Worm (Caenorhabditis elegans) whole organism, dauer: ENCODE results near the gene T08G5.2.
"Not testable (repeated sequence)": the region's sequence is repeated elsewhere in the genome, so short reads cannot be mapped to it uniquely, and the experiment has no call there.

Experiments used
- unc-62 ChIP-seq: sonication (generic microtip); optimal IDR thresholded peaks from 2 replicates; lab custom pipeline; 2017; ENCODE audit warnings: missing biosample characterization, missing genetic modification reagents, missing genetic modification characterization

The T08G5.2 gene

DNA sequence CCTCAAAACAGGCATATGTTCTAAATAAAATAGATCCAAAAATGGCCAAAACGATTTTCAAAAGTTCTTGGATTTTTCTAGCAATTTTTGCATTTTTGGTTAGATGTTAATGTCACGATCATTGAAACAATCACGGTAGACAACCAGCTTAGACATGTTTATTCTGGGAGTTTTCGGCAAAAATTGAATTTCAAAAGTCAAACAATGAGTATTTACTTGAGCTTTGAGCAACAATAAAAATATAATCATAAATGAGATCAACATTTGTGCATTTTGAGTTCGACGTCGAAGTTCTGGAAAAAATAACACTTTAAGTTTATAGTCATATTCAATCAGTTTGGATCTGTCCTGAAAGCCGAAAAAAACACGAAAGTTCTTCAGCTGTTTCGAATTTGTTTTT, at the start of gene T08G5.2:
Gene T08G5.2, minus strand, starts transcription at position 101 of the 400 bp plus-strand sequence.
- TF ChIP-seq unc-62: no peak

DNA sequence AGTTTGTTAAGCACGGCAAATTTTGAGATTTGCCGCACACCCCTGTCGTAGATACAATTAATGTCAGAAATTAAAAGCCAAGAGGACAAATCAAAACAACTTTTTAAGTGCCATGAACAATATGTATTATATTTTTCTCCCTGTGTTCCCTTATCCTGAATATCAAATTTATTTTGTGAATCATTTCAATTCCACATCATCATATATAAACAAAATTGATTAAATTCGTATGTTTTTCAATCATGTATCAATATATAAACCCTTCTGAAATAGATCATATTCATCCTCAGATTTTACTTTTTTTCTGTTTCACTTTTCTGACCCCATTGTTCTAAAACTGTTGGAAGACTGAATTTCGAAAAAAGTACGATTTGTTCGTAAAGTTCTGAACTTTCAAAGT, 48.1 kb upstream of the T08G5.2 start, which contains the start of gene D1086.11:
Gene D1086.11, plus strand, starts transcription at position 301 of the 400 bp plus-strand sequence.
- TF ChIP-seq unc-62: no peak

DNA sequence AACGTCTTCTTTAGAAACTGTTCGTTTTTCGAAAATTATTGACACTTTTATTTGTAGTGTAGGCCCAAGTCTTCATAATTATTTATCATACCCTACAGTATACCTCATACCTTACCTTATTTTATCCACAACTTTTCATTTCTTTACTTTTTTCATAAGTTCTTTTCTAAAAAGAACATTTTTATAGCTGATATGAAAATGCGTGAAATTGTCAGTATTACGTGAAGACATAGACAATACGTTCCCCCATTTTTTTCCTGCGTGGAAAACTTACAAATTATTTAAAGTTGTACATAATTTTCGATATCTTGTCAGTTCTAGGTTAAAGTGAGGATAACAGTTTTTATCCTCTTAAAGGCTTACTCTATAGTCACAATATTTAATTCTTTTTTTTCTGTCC, 43.8 kb upstream of the T08G5.2 start:
- TF ChIP-seq unc-62: no peak

DNA sequence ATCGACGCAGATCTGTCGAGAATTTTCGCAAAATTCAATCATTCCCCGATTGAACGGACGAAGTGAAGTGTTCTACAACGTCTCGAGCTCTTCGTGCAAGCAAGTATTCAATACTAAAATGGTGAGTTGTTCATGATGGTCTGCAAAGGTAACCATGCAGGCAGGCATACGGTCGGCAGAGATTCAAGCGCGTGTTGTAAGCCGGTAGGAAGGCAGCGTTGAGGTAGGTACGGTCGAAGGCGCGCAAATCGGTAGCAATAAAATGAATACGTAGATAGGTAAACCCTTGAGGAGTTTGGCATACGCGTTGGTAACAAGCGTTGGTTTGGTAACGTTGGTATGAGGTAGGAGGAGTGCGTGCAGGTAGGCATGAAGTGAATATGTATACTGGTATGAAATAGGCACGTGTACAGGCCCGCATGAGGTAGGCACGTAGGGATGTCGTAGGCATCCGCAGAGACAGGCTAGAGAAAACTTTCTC, 41.8 kb upstream of the T08G5.2 start, which contains the start of gene D1086.17:
Gene D1086.17, plus strand, starts transcription at position 51 of the 481 bp plus-strand sequence.
- TF ChIP-seq unc-62: no peak

DNA sequence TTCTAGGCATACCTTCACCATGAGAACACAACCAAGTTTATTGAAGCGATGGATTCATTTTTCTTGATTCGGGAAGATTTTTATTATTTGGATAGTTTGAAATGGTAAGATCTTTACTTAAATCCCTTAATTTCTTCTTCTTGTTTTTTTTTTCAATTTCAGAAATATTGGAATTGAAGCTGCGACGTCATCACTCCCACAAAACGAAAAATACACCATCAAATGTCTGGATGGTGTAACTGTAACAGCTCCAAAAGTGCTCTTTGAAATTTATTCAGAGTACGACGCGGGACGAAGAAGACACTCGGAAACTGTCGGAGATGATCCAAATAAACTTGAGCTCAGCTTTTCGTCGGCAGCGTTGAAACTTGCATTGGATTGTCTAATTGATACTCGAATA, 38.3 kb upstream of the T08G5.2 start, which contains the start of gene D1086.21:
Gene D1086.21, plus strand, starts transcription at position 301 of the 400 bp plus-strand sequence.
- no peak for TF ChIP-seq unc-62

DNA sequence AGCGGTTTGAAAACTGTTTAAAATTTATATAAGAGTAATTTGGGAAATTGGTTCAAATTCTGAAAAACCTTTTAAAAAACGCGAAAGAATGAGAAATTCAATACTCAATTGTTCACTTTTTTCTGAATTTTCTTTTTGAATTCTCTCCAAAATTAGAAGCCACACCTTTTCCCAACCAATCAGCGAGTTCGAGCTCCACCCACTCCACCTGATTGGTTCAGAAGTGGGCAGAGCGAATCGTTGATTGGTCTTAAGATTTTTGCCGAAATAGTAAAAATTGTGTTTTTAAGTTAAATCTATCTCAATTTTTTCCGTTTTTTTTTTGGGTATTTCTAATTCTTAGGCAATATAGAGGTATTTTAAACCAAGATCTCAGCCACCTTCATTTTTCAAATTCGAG, 37.9 kb upstream of the T08G5.2 start:
- TF ChIP-seq unc-62: no peak

DNA sequence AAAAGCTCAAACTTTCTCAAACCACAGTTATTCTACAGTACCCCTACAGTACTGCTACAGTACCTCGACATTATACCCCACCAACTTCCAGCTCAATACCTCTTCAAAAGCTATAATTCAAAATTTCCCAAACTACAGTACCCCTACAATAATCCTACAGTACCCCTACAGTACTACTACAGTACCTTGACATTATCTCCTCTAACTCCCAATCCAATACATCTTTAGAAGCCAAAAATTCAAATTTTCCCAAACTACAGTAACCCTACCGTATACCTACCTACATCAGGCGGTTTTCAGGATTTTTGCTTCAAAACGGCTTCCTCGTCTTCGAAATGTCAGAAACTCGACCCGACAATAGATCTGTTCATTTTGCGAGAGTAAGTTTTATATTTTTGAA, 31.4 kb upstream of the T08G5.2 start, which contains the start of gene F58D12.3:
Gene F58D12.3, plus strand, starts transcription at position 301 of the 400 bp plus-strand sequence.
- TF ChIP-seq unc-62: no peak

DNA sequence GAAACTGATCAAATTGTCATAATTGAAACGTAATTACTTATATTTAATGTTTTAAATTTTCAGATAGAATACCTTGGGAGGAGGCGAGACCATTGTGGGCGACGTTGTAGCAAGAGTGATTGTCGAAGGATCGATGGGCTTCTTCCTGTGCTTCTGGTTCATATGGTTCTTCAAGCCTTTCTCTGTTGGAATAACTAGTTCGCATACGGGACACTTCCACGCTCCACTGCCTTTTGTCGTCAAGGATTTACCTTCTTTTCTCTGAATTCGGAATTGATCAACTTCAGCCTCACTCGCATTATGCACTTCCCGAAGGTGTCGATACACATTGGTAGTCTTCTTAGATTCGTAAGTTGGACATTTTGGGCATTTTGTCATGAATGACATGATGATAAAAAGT, 23.2 kb upstream of the T08G5.2 start, which contains the start of gene F58D12.1:
Gene F58D12.1, plus strand, starts transcription at position 301 of the 400 bp plus-strand sequence.
- not testable (repeated sequence) for TF ChIP-seq unc-62

DNA sequence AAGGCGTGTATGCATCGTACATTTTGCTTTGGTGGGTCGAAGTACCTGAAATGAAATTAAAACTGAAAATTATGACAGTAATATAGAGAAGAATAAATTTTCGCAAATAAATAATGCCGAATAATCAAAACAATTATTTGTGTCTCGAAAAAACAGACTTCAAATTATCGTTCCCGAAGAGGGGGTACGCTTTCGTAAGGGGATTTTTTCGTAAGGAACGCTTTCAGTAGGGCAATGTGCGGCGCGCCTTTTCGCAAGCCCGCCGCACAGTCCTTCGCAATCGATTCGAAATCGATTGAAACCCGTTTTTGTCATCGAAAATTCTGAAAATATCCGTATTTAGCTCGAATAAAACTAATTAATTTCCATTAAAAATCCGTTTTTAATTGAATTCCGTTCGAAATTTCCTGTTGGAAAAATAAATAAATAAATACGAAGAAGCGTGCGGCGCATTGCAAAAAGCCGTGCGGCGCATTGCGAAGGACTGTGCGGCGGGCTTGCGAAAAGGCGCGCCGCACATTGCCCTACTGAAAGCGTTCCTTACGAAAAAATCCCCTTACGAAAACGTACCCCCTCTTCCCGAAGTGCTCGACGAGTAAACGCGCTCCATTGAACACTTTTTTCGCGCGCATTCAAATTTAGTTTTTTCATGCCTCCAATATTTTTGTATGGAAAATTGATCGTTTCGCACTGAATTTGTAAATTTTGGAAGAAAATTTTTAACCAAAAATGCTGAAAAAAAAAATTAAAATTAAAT, 12.4 kb upstream of the T08G5.2 start, which contains the start of gene vps-39:
Gene vps-39, minus strand, starts transcription at position 51 of the 757 bp plus-strand sequence.
- not testable (repeated sequence) for TF ChIP-seq unc-62

DNA sequence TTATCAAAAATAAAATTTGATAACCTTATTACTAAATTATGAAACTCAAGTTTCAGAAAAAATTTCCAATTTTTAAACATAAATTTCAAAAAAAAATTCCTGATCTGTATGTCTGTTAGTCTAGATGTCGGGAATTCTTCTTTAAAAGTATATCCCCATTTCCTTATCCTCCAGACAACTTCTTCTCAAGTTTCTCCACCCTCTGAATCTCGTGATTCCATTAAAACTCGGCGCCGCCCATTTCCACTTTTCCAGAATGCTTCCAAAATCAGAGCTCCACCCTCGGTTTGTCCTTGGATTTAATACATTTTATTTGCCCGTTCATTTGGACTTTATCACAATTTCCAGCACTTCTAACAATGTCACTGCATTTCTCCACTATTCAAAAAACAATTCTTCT, 7.6 kb upstream of the T08G5.2 start, which contains the start of gene ins-10:
Gene ins-10, plus strand, starts transcription at position 301 of the 400 bp plus-strand sequence.
- no peak for TF ChIP-seq unc-62

DNA sequence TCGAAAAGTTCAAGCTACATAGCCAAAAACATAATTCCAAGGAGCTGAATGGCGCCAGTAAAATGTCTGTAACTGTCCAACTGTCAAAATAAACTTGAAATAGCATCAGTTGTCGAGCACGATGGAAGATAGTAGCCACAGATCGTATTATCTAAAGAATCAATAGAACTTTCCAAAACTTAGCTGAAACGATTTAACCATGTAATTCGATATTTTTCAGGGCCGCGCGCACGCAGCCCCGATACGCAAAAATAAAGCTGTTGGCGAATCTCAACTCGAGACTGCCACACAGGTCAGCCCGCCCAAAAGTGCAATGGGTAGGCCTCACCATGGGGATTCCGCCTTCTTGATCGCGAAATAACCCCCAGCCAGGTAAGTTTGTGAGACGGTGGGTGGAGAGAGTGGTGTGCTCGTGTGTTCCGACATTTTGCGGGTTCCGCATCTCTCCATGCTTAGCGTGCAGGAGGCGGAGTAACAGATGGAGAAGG, 2.2 kb upstream of the T08G5.2 start:
- no peak for TF ChIP-seq unc-62

DNA sequence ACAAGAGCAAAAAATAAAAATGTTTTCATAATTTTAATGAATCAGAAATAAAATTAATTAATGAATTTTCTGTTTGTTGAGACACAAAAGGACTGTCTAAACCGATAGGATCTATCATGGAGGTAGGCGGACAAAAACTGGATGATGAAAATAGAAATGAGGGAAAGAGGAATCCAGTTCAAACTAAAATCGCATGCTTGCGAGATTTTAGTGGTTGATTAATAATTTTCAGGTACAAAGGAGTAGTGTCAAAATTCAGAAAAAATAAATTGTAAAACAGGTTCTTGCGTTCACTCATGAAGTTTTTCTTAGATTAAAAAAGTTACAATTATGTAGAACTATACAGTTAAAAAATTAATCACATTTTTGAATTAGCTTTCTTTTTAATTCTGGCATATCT, 1.3 kb upstream of the T08G5.2 start, which contains the start of gene T08G5.3:
Gene T08G5.3, minus strand, starts transcription at position 101 of the 400 bp plus-strand sequence.
- TF ChIP-seq unc-62: no peak

DNA sequence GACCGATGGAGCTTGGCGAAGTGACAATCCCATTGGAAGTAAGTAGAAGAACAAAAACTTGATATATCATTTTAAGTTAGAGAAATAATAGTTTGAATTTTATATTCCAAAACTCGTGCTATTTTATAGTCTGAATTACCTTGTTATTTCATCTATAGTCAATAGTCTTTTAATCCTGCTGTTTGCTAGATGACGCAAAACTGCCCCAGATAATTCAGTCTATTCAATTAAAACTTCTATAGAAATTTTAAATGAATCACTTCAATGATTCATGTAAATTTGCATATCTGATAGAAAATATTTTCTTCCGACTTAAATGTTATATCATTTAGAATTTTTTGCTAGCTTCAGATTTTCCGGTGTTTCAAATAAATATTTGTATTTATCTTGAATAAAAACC, 3.0 kb downstream of the T08G5.2 start, which contains the start of gene T08G5.15:
Gene T08G5.15, minus strand, starts transcription at position 101 of the 400 bp plus-strand sequence.
- no peak for TF ChIP-seq unc-62

DNA sequence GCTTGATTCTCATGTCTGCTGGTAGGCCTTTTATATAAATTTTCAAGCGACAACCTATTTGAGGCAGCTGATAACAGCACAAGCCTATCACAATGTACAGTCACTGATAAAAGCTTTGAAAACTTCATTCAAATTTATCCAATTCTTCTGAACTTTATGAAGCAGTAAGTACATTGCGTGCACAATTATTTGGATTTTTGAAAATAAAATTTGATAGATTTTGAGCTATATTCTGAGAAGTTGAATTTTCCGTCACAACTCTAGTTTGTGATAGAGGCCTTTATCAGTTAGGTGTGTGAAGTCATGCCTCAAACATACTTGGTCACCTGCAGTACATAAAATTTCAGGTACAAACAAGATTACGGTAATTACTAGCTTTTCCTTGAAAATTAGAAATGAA, 7.5 kb downstream of the T08G5.2 start, which contains the start of the genes mtl-2 and T08G5.1:
Gene mtl-2, minus strand, starts transcription at position 34 of the 400 bp plus-strand sequence.
Gene T08G5.1, plus strand, starts transcription at position 127 of the 400 bp plus-strand sequence.
- TF ChIP-seq unc-62: no peak

DNA sequence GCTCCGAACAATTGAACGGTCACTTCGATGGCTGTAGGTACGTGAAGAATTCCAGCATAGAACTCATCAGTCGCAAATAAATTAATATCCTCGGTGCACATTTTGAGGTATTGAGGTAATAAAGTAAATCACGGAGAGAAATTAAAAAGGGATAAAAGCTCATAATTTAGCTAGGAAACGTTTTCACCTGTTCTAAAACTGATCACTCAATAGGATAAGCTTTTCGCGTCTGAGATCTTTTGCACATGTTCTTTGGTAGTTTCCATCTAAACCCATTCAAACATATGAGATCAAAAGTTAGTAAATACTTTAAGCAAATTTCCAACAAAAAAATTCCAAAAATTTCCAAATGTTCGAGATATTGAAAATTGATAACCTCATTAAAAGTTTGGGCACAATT, 8.6 kb downstream of the T08G5.2 start, which contains the start of gene srh-308:
Gene srh-308, minus strand, starts transcription at position 101 of the 400 bp plus-strand sequence.
- TF ChIP-seq unc-62: no peak

DNA sequence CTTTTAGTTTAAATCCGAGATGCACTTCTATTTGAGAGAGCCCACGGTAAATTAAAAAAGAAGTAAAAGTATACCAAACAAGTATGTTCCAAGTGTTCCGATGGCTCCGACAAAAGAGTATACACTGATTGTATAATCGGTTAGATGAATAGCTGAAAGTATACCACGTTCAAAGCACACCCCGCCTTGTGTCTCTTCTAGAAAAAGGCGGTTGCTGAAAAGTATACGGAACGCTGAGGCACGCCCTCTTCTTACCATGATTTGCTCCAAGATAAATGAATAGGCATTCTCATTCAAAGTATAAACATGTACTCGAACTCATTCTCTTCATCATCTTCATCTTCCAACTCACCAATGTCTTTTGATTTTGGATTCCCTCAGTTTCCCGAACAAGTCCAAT, 11.7 kb downstream of the T08G5.2 start, which contains the start of gene end-3:
Gene end-3, plus strand, starts transcription at position 301 of the 400 bp plus-strand sequence.
- TF ChIP-seq unc-62: no peak

DNA sequence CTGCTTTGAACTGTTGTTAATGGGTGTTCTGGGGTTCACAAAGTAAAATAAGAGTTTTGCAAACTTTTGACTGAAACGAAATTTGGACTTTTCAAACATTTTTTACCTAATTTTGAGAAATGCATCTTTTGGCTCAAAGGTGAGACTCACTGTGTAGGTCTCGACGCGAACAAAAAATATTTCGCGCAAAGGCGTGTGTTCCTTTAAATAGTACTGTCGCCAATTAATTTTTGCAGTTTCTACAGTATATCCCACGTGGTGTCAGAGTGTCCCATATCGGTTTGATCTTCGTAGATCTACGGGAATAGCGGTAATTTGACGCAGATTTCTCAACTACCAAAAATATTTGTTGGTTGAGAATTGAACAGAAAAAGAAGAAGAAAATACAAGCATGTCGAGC, 12.5 kb downstream of the T08G5.2 start:
- TF ChIP-seq unc-62: no peak
